Fruit fly (Drosophila melanogaster) whole organism, embryonic: Measurements from ENCODE around the gene CG31204.

Experiments used
- Bgb ChIP-seq: fragments of 200-800 bp; sonication (Bioruptor generic); IDR thresholded peaks from 2 replicates; pipeline ENCODE4 v1.3.6; 2022; ENCODE audit warnings: missing biosample characterization, missing genetic modification characterization; ENCODE audit not compliant: partially characterized antibody
- CG11398 ChIP-seq: fragments of 200-800 bp; sonication (Bioruptor generic); optimal IDR thresholded peaks from 2 replicates; lab custom pipeline; 2016; ENCODE audit warnings: missing biosample characterization, missing genetic modification characterization
- CG12391 ChIP-seq: fragments of 200-800 bp; sonication (Bioruptor generic); optimal IDR thresholded peaks from 3 replicates; lab custom pipeline; 2018; ENCODE audit warnings: missing biosample characterization, mild to moderate bottlenecking, missing genetic modification characterization, moderate library complexity
- CG12769 ChIP-seq: fragments of 200-800 bp; sonication (Bioruptor generic); optimal IDR thresholded peaks from 2 replicates; lab custom pipeline; 2019; ENCODE audit warnings: missing biosample characterization, mild to moderate bottlenecking, missing genetic modification characterization, moderate library complexity
- CG13894 ChIP-seq: fragments of 200-800 bp; sonication (Bioruptor generic); optimal IDR thresholded peaks from 3 replicates; lab custom pipeline; 2018; ENCODE audit warnings: missing biosample characterization, mild to moderate bottlenecking, missing genetic modification characterization, moderate library complexity
- CG14860 ChIP-seq: fragments of 200-800 bp; sonication (Bioruptor generic); IDR thresholded peaks from 3 replicates; pipeline ENCODE4 v1.3.6; 2022; ENCODE audit warnings: missing biosample characterization, missing genetic modification characterization; ENCODE audit not compliant: partially characterized antibody
- CG14965 ChIP-seq: fragments of 200-800 bp; sonication (Bioruptor generic); optimal IDR thresholded peaks from 2 replicates; lab custom pipeline; 2016; ENCODE audit warnings: missing biosample characterization, missing genetic modification characterization, borderline replicate concordance
- CG1603 ChIP-seq: fragments of 200-800 bp; sonication (Bioruptor generic); optimal IDR thresholded peaks from 2 replicates; lab custom pipeline; 2019; ENCODE audit warnings: missing biosample characterization, mild to moderate bottlenecking, missing genetic modification characterization, moderate library complexity
- CG17328 ChIP-seq: fragments of 200-800 bp; sonication (Bioruptor generic); IDR thresholded peaks from 2 replicates; pipeline ENCODE4 v1.3.6; 2022; ENCODE audit warnings: missing biosample characterization, missing genetic modification characterization
- CG2129 ChIP-seq: fragments of 200-800 bp; sonication (Bioruptor generic); IDR thresholded peaks from 2 replicates; pipeline ENCODE4 v1.3.6; 2022; ENCODE audit warnings: missing biosample characterization, missing genetic modification characterization; ENCODE audit not compliant: partially characterized antibody
- CG31365 ChIP-seq: fragments of 200-800 bp; sonication (Bioruptor generic); optimal IDR thresholded peaks from 2 replicates; lab custom pipeline; 2018; ENCODE audit warnings: missing biosample characterization, mild to moderate bottlenecking, missing genetic modification characterization
- CG3163 ChIP-seq: fragments of 200-800 bp; sonication (Bioruptor generic); optimal IDR thresholded peaks from 3 replicates; lab custom pipeline; 2016; ENCODE audit warnings: missing biosample characterization, missing genetic modification characterization
- CG5245 ChIP-seq: fragments of 200-800 bp; sonication (Bioruptor generic); optimal IDR thresholded peaks from 3 replicates; lab custom pipeline; 2016; ENCODE audit warnings: missing biosample characterization, missing genetic modification characterization
- CG5953 ChIP-seq: fragments of 200-800 bp; sonication (Bioruptor generic); IDR thresholded peaks from 2 replicates; pipeline ENCODE4 v1.3.6; 2022; ENCODE audit warnings: missing biosample characterization, missing genetic modification characterization
- CG6854 ChIP-seq: fragments of 200-800 bp; sonication (Bioruptor generic); optimal IDR thresholded peaks from 3 replicates; lab custom pipeline; 2017; ENCODE audit warnings: missing biosample characterization, mild to moderate bottlenecking, missing genetic modification characterization
- CG7271 ChIP-seq: fragments of 200-800 bp; sonication (Bioruptor generic); optimal IDR thresholded peaks from 2 replicates; lab custom pipeline; 2018; ENCODE audit warnings: missing biosample characterization, mild to moderate bottlenecking, missing genetic modification characterization, moderate library complexity
- CG9932 ChIP-seq: fragments of 200-800 bp; sonication (Bioruptor generic); IDR thresholded peaks from 2 replicates; pipeline ENCODE4 v1.3.6; 2022; ENCODE audit warnings: missing biosample characterization, missing genetic modification characterization
- CTCF ChIP-seq: fragments of 200-800 bp; sonication (Bioruptor generic); optimal IDR thresholded peaks from 2 replicates; lab custom pipeline; 2017; ENCODE audit warnings: missing biosample characterization, mild to moderate bottlenecking, missing genetic modification characterization, moderate library complexity
- Dref ChIP-seq: fragments of 200-800 bp; sonication (Bioruptor generic); IDR thresholded peaks from 2 replicates; pipeline ENCODE4 v1.3.6; 2022; ENCODE audit warnings: missing biosample characterization, missing genetic modification characterization
- Gsc ChIP-seq: fragments of 200-800 bp; sonication (Bioruptor generic); IDR thresholded peaks from 2 replicates; pipeline ENCODE4 v1.3.6; 2022; ENCODE audit warnings: missing biosample characterization, missing genetic modification characterization
- HLH4C ChIP-seq: fragments of 200-800 bp; sonication (Bioruptor generic); IDR thresholded peaks from 3 replicates; pipeline ENCODE4 v1.3.6; 2022; ENCODE audit warnings: missing biosample characterization, missing genetic modification characterization; ENCODE audit not compliant: partially characterized antibody
- Lhr ChIP-seq: fragments of 200-800 bp; sonication (Bioruptor generic); optimal IDR thresholded peaks from 3 replicates; lab custom pipeline; 2017; ENCODE audit warnings: mild to moderate bottlenecking, missing biosample characterization, missing genetic modification reagents, missing genetic modification characterization
- Max ChIP-seq: fragments of 200-800 bp; sonication (Bioruptor generic); optimal IDR thresholded peaks from 2 replicates; lab custom pipeline; 2016; ENCODE audit warnings: missing biosample characterization, mild to moderate bottlenecking, missing genetic modification characterization
- NfI ChIP-seq: fragments of 200-800 bp; sonication (Bioruptor generic); optimal IDR thresholded peaks from 3 replicates; lab custom pipeline; 2018; ENCODE audit warnings: missing biosample characterization, mild to moderate bottlenecking, missing genetic modification characterization, moderate library complexity
- Opbp ChIP-seq: fragments of 200-800 bp; sonication (Bioruptor generic); IDR thresholded peaks from 3 replicates; pipeline ENCODE4 v1.3.6; 2022; ENCODE audit warnings: missing biosample characterization, missing genetic modification characterization; ENCODE audit not compliant: partially characterized antibody
- Optix ChIP-seq: fragments of 200-800 bp; sonication (Bioruptor generic); IDR thresholded peaks from 3 replicates; pipeline ENCODE4 v1.3.6; 2022; ENCODE audit warnings: missing biosample characterization, missing genetic modification characterization
- Ravus ChIP-seq: fragments of 200-800 bp; sonication (Bioruptor generic); IDR thresholded peaks from 2 replicates; pipeline ENCODE4 v1.3.6; 2022; ENCODE audit warnings: missing biosample characterization, missing genetic modification characterization
- chinmo ChIP-seq: fragments of 200-800 bp; sonication (Bioruptor generic); IDR thresholded peaks from 4 replicates; pipeline ENCODE4 v1.3.6; 2022; ENCODE audit warnings: missing biosample characterization, missing genetic modification characterization; ENCODE audit not compliant: partially characterized antibody
- chm ChIP-seq: fragments of 200-800 bp; sonication (Bioruptor generic); IDR thresholded peaks from 2 replicates; pipeline ENCODE4 v1.3.6; 2022; ENCODE audit warnings: missing biosample characterization, missing genetic modification characterization
- crol ChIP-seq: fragments of 200-800 bp; sonication (Bioruptor generic); IDR thresholded peaks from 2 replicates; pipeline ENCODE4 v1.3.6; 2022; ENCODE audit warnings: missing biosample characterization, missing genetic modification characterization
- cwo ChIP-seq: fragments of 200-800 bp; sonication (Bioruptor generic); optimal IDR thresholded peaks from 3 replicates; lab custom pipeline; 2017; ENCODE audit warnings: missing biosample characterization, missing genetic modification characterization, mild to moderate bottlenecking, moderate library complexity, missing genetic modification reagents
- da ChIP-seq: fragments of 200-800 bp; sonication (Bioruptor generic); optimal IDR thresholded peaks from 2 replicates; lab custom pipeline; 2016; ENCODE audit warnings: missing biosample characterization, missing genetic modification characterization
- grau ChIP-seq: fragments of 200-800 bp; optimal IDR thresholded peaks from 3 replicates; lab custom pipeline; 2019; ENCODE audit warnings: missing biosample characterization, mild to moderate bottlenecking, missing genetic modification characterization, moderate library complexity
- kni ChIP-seq: fragments of 200-800 bp; sonication (Bioruptor generic); optimal IDR thresholded peaks from 3 replicates; lab custom pipeline; 2017; ENCODE audit warnings: mild to moderate bottlenecking, missing biosample characterization, missing genetic modification reagents, missing genetic modification characterization
- pfk ChIP-seq: fragments of 200-800 bp; sonication (Bioruptor generic); optimal IDR thresholded peaks from 2 replicates; lab custom pipeline; 2018; ENCODE audit warnings: missing biosample characterization, mild to moderate bottlenecking, missing genetic modification characterization, moderate library complexity
- pnt ChIP-seq: fragments of 200-800 bp; sonication (Bioruptor generic); optimal IDR thresholded peaks from 3 replicates; lab custom pipeline; 2016; ENCODE audit warnings: missing biosample characterization, missing genetic modification characterization
- schlank ChIP-seq: fragments of 200-800 bp; sonication (Bioruptor generic); optimal IDR thresholded peaks from 2 replicates; lab custom pipeline; 2018; ENCODE audit warnings: missing biosample characterization, mild to moderate bottlenecking, missing genetic modification characterization
- scrt ChIP-seq: fragments of 200-800 bp; sonication (Bioruptor generic); optimal IDR thresholded peaks from 2 replicates; lab custom pipeline; 2018; ENCODE audit warnings: missing biosample characterization, mild to moderate bottlenecking, missing genetic modification characterization, moderate library complexity
- sens-2 ChIP-seq: fragments of 200-800 bp; sonication (Bioruptor generic); IDR thresholded peaks from 2 replicates; pipeline ENCODE4 v1.3.6; 2022; ENCODE audit warnings: missing biosample characterization, missing genetic modification characterization
- slbo ChIP-seq: fragments of 200-800 bp; sonication (Bioruptor generic); IDR thresholded peaks from 2 replicates; pipeline ENCODE4 v1.3.6; 2022; ENCODE audit warnings: missing biosample characterization, missing genetic modification characterization
- so ChIP-seq: fragments of 200-800 bp; sonication (Bioruptor generic); IDR thresholded peaks from 3 replicates; pipeline ENCODE4 v1.3.6; 2022; ENCODE audit warnings: missing biosample characterization, missing genetic modification characterization
- sr ChIP-seq: fragments of 200-800 bp; sonication (Bioruptor generic); IDR thresholded peaks from 3 replicates; pipeline ENCODE4 v1.3.6; 2022; ENCODE audit warnings: missing biosample characterization, missing genetic modification characterization
- vvl ChIP-seq: fragments of 200-800 bp; sonication (Bioruptor generic); IDR thresholded peaks from 2 replicates; pipeline ENCODE4 v1.3.6; 2022; ENCODE audit warnings: missing biosample characterization, missing genetic modification characterization

CG31204 gene

DNA sequence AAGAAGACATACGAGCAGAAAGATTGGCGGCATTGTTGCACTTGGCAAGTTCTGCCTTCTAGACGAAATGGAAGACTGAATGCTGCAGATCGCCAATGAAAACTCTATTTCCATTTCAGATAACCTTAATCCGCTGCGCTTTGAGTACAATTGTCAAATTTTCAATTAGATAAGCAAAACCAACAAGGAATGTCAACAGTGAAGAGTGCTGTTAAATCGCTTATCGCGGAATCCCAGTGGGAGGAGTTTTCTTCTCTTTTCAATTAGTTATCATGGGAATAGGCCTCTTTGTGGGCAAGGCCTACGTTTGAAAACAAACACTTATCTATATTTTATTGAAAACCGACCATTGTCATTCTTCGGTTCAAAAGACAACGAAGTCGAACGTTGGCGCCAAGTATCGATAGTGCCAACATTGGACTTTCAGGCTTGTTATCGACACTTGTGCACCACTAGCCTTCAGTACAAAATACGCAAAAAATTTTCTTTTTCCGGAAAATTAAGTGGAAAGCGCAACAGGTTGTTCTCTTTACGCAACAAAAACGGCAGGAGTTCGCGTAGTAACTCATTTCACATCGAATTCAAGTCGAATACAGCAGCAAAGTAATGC, 2.0 kb upstream of the CG31204 start, which contains the start of the genes Ugt35D1 and Gcn2 (continued):
- TF ChIP-seq CG14860 (GFP tag; lab: Robert Waterston, UW): peak; percentile 53; the same call in 2 of the 3 replicates
- TF ChIP-seq grau (tag; lab: Kevin White, UChicago): no peak
- TF ChIP-seq kni (GFP tag; lab: Kevin White, UChicago): peak; percentile 84
- no peak for TF ChIP-seq pnt (GFP tag; lab: Kevin White, UChicago)
- no peak for TF ChIP-seq Optix (GFP tag; lab: Robert Waterston, UW)
- TF ChIP-seq CG6854 (GFP tag; lab: Kevin White, UChicago): no peak
- TF ChIP-seq Dref (GFP tag; lab: Robert Waterston, UW): peak; percentile 80
- peak; percentile 53; the same call in 1 of the 2 replicates for TF ChIP-seq Bgb (GFP tag; lab: Robert Waterston, UW)
- TF ChIP-seq CG2129: 0 out of 2 replicates have a peak, but pooled peaks have one; percentile 17
- TF ChIP-seq da: no peak
- 0 out of 2 replicates have a peak, but pooled peaks have one; percentile 25 for TF ChIP-seq CG17328 (GFP tag; lab: Robert Waterston, UW)
- TF ChIP-seq Max (GFP tag; lab: Kevin White, UChicago): peak; percentile 39
- TF ChIP-seq CG5953 (GFP tag; lab: Robert Waterston, UW): no peak
- TF ChIP-seq CG9932 (GFP tag; lab: Robert Waterston, UW): no peak
- no peak for TF ChIP-seq CG7271 (tag; lab: Kevin White, UChicago)
- TF ChIP-seq Opbp (GFP tag; lab: Robert Waterston, UW): peak; percentile 49; the same call in 1 of the 3 replicates
- TF ChIP-seq CG1603: no peak
- TF ChIP-seq scrt (GFP tag; lab: Kevin White, UChicago): peak; percentile 53
- TF ChIP-seq CG31365 (tag; lab: Kevin White, UChicago): no peak
- peak; percentile 12 for TF ChIP-seq CG14965 (GFP tag; lab: Kevin White, UChicago)
- no peak for TF ChIP-seq CTCF (GFP tag; lab: Kevin White, UChicago)
- no peak for TF ChIP-seq Ravus (GFP tag; lab: Robert Waterston, UW)
- TF ChIP-seq Lhr (GFP tag; lab: Kevin White, UChicago): peak; percentile 57
- no peak for TF ChIP-seq CG3163 (GFP tag; lab: Kevin White, UChicago)
- no peak for TF ChIP-seq CG12391
- TF ChIP-seq chm (GFP tag; lab: Robert Waterston, UW): peak; percentile 78; the same call in 1 of the 2 replicates
- 0 out of 2 replicates have a peak, but pooled peaks have one; percentile 44 for TF ChIP-seq sens-2 (GFP tag; lab: Robert Waterston, UW)
- no peak for TF ChIP-seq schlank (tag; lab: Kevin White, UChicago)
- no peak for TF ChIP-seq Gsc (GFP tag; lab: Robert Waterston, UW)
- peak; percentile 16 for TF ChIP-seq CG11398 (GFP tag; lab: Kevin White, UChicago)
- TF ChIP-seq NfI (GFP tag; lab: Kevin White, UChicago): no peak
- no peak for TF ChIP-seq slbo (GFP tag; lab: Robert Waterston, UW)
- TF ChIP-seq HLH4C: peak; percentile 53; the same call in 2 of the 3 replicates
- TF ChIP-seq, all 482 proteins: peak for 178

dm6 chr3R:31385820-31386330, 7.5 kb downstream of the CG31204 start:
- TF ChIP-seq so (GFP tag; lab: Robert Waterston, UW) (no peak), CG12769 (peak; percentile 60), chinmo (GFP tag; lab: Robert Waterston, UW) (peak; percentile 65; the same call in 1 of the 4 replicates), crol (GFP tag; lab: Robert Waterston, UW) (peak; percentile 38), cwo (peak; percentile 74), pfk (GFP tag; lab: Kevin White, UChicago) (no peak), CG5245 (no peak), CG13894 (tag; lab: Kevin White, UChicago) (peak; percentile 10), vvl (GFP tag; lab: Robert Waterston, UW) (peak; percentile 83), sr (GFP tag; lab: Robert Waterston, UW) (0 out of 3 replicates have a peak, but pooled peaks have one; percentile 13)
